Worm (Caenorhabditis elegans): ENCODE data around the gene irld-6.

- TF ChIP-seq nhr-76 (tag; optimal IDR thresholded peaks at IDR 0.05) (no peak), ama-1 (optimal IDR thresholded peaks at IDR 0.05) (no peak), lin-39 (tag; optimal IDR thresholded peaks at IDR 0.05) (peak; percentile 78), ZK546.5 (tag; optimal IDR thresholded peaks at IDR 0.05) (no peak), unc-62 (GFP tag; optimal IDR thresholded peaks at IDR 0.05) (no peak), egl-27 (tag; optimal IDR thresholded peaks at IDR 0.05) (peak; percentile 44), nhr-67 (tag; optimal IDR thresholded peaks at IDR 0.05) (no peak), nhr-237 (tag; optimal IDR thresholded peaks at IDR 0.05) (no peak), skn-1 (tag; optimal IDR thresholded peaks at IDR 0.05) (peak; percentile 5), nfya-1 (tag; optimal IDR thresholded peaks at IDR 0.05; ENCODE audit: insufficient read depth) (no peak), unc-39 (tag; optimal IDR thresholded peaks at IDR 0.05) (no peak), elt-3 (tag; optimal IDR thresholded peaks at IDR 0.05) (peak in 1 of 3 experiments; percentile 70)
Measured at ce11 chrV:10716865-10717713, 39.5 kb downstream of the irld-6 start.

Data from whole organism, L3 larva.